Fruit fly (Drosophila melanogaster): ENCODE measurements around the gene CG32984.

CG32984 gene

dm6 chr2L:9011543-9012238, 46.9 kb downstream of the CG32984 start, which contains the start of gene CG13102:
CG13102 (plus strand) TSS chr2L:9012188.
- no peak for TF ChIP-seq Pif1B (GFP tag; optimal IDR thresholded peaks at IDR 0.05)

DNA sequence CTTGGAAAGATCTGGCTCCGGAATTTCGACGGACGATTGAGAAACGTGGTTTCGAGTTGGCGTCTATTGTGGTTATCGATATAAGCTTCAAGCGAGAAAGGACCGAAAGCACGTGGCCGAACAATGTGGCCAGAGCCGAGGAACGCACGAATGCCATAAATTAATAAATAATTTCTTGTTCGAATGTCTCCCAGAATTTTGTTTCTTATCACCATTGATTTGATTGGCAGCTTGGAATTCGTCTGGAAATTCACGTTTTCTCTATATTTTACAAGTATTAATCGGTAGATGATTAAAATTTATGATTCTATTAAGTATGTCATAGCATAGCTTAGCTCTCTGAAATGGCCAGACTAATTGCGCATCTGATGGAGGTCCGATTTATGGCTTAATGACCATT, 49.2 kb downstream of the CG32984 start, which contains the start of gene Rcd-1r:
Gene Rcd-1r, minus strand, starts transcription at position 101 of the 400 bp plus-strand sequence.
- TF ChIP-seq CG8159 (tag; optimal IDR thresholded peaks at IDR 0.05) (no peak), CG14655 (GFP tag; optimal IDR thresholded peaks at IDR 0.05) (no peak), CG12605 (GFP tag; IDR thresholded peaks at IDR 0.05) (no peak), Pif1B (GFP tag; optimal IDR thresholded peaks at IDR 0.05) (no peak), Snoo (tag; optimal IDR thresholded peaks at IDR 0.05) (no peak)

All from whole organism, pupa.